Worm (Caenorhabditis elegans): ENCODE results near the gene C14A4.13.

DNA sequence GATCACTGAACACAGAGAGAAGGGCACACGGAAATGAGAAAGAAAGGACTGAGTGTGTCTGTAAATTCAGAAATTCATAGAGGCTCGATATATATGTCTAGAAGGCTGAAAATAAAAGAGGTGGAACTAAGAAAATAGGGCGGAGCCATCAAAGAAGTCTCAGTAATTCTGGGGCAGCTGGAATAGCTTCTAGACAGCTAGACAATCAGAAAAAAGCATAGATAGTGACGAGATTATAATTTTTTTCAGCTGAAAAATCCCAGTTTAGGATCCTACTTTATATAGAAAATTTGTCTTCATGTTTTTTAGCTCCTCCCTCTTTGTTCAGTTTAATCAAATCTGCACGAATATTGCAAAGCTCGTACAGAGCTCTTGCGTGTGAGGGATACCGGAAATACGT is 46.8 kb downstream of the C14A4.13 start, which contains the start of gene D2089.3:
- TF ChIP-seq mep-1 (tag; optimal IDR thresholded peaks at IDR 0.05) (no peak), mls-2 (tag; optimal IDR thresholded peaks at IDR 0.05) (no peak), nhr-2 (tag; optimal IDR thresholded peaks at IDR 0.05) (no peak), nhr-28 (tag; optimal IDR thresholded peaks at IDR 0.05) (no peak), unc-39 (tag; optimal IDR thresholded peaks at IDR 0.05) (no peak), ces-1 (GFP tag; optimal IDR thresholded peaks at IDR 0.05) (no peak), unc-62 (GFP tag; optimal IDR thresholded peaks at IDR 0.05) (no peak), nhr-237 (tag; optimal IDR thresholded peaks at IDR 0.05) (no peak), mab-5 (tag; optimal IDR thresholded peaks at IDR 0.05) (no peak), lin-13 (tag; optimal IDR thresholded peaks at IDR 0.05) (no peak), sptf-1 (tag; optimal IDR thresholded peaks at IDR 0.05) (no peak), nhr-12 (tag; optimal IDR thresholded peaks at IDR 0.05) (no peak), pha-4 (tag; optimal IDR thresholded peaks at IDR 0.05) (no peak), blmp-1 (tag; optimal IDR thresholded peaks at IDR 0.05) (no peak)

Measured in whole organism, mixed stage, embryonic.